Fruit fly (Drosophila melanogaster) whole organism, embryonic: ENCODE data around the gene CG15306.

Experiments used
- Asciz ChIP-seq: fragments of 200-800 bp; sonication (Bioruptor generic); optimal IDR thresholded peaks from 2 replicates; lab custom pipeline; 2017; ENCODE audit warnings: missing biosample characterization, mild to moderate bottlenecking, missing genetic modification characterization, missing genetic modification reagents
- CG1024 ChIP-seq: fragments of 200-800 bp; sonication (Bioruptor generic); IDR thresholded peaks from 2 replicates; pipeline ENCODE4 v1.3.6; 2022; ENCODE audit warnings: missing biosample characterization, missing genetic modification characterization
- CG10543 ChIP-seq: fragments of 200-800 bp; sonication (Bioruptor generic); optimal IDR thresholded peaks from 3 replicates; lab custom pipeline; 2017; ENCODE audit warnings: missing biosample characterization, mild to moderate bottlenecking, missing genetic modification characterization, moderate library complexity
- CG11560 ChIP-seq: fragments of 200-800 bp; sonication (Bioruptor generic); IDR thresholded peaks from 3 replicates; pipeline ENCODE4 v1.3.6; 2022; ENCODE audit warnings: missing biosample characterization, missing genetic modification characterization
- CG15514 ChIP-seq: fragments of 200-800 bp; sonication (Bioruptor generic); optimal IDR thresholded peaks from 3 replicates; lab custom pipeline; 2017; ENCODE audit warnings: missing biosample characterization, missing genetic modification characterization, mild to moderate bottlenecking, moderate library complexity, missing genetic modification reagents
- CG16813 ChIP-seq: fragments of 200-800 bp; sonication (Bioruptor generic); IDR thresholded peaks from 3 replicates; pipeline ENCODE4 v1.3.6; 2022; ENCODE audit warnings: missing biosample characterization, missing genetic modification characterization; ENCODE audit not compliant: partially characterized antibody
- CG17361 ChIP-seq: fragments of 200-800 bp; sonication (Bioruptor generic); IDR thresholded peaks from 3 replicates; pipeline ENCODE4 v1.3.6; 2022; ENCODE audit warnings: missing biosample characterization, missing genetic modification characterization
- CG18599 ChIP-seq: fragments of 200-800 bp; sonication (Bioruptor generic); optimal IDR thresholded peaks from 3 replicates; lab custom pipeline; 2017; ENCODE audit warnings: missing biosample characterization, missing genetic modification characterization, mild to moderate bottlenecking, moderate library complexity, missing genetic modification reagents
- CG30431 ChIP-seq: fragments of 200-800 bp; sonication (Bioruptor generic); optimal IDR thresholded peaks from 2 replicates; lab custom pipeline; 2017; ENCODE audit warnings: missing biosample characterization, missing genetic modification characterization
- CG32772 ChIP-seq: fragments of 200-800 bp; sonication (Bioruptor generic); IDR thresholded peaks from 2 replicates; pipeline ENCODE4 v1.3.6; 2022; ENCODE audit warnings: missing biosample characterization, missing genetic modification characterization
- CG33213 ChIP-seq: fragments of 200-800 bp; sonication (Bioruptor generic); optimal IDR thresholded peaks from 3 replicates; lab custom pipeline; 2016; ENCODE audit warnings: missing biosample characterization, missing genetic modification characterization
- CG6854 ChIP-seq: fragments of 200-800 bp; sonication (Bioruptor generic); optimal IDR thresholded peaks from 3 replicates; lab custom pipeline; 2017; ENCODE audit warnings: missing biosample characterization, mild to moderate bottlenecking, missing genetic modification characterization
- CG7963 ChIP-seq: fragments of 200-800 bp; sonication (Bioruptor generic); IDR thresholded peaks from 3 replicates; pipeline ENCODE4 v1.3.6; 2022; ENCODE audit warnings: missing biosample characterization, missing genetic modification characterization; ENCODE audit not compliant: partially characterized antibody
- CG8290 ChIP-seq, 3 experiments: fragments of 200-800 bp; sonication (Bioruptor generic); optimal IDR thresholded peaks; 2 replicates each; lab custom pipeline; 2016 to 2019; ENCODE audit warnings: missing biosample characterization in 3 of 3, missing genetic modification characterization in 3 of 3, mild to moderate bottlenecking in 2 of 3, moderate library complexity in 1 of 3
- CG9609 ChIP-seq: fragments of 200-800 bp; sonication (Bioruptor generic); optimal IDR thresholded peaks from 3 replicates; lab custom pipeline; 2016; ENCODE audit warnings: missing biosample characterization, missing genetic modification characterization
- CG9797 ChIP-seq: fragments of 200-800 bp; sonication (Bioruptor generic); optimal IDR thresholded peaks from 3 replicates; lab custom pipeline; 2018; ENCODE audit warnings: missing biosample characterization, mild to moderate bottlenecking, missing genetic modification characterization
- Deaf1 ChIP-seq: fragments of 200-800 bp; optimal IDR thresholded peaks from 3 replicates; lab custom pipeline; 2019; ENCODE audit warnings: missing biosample characterization, mild to moderate bottlenecking, missing genetic modification characterization, moderate library complexity
- Dek ChIP-seq: fragments of 200-800 bp; sonication (Bioruptor generic); optimal IDR thresholded peaks from 3 replicates; lab custom pipeline; 2019; ENCODE audit warnings: missing biosample characterization, mild to moderate bottlenecking, missing genetic modification characterization, moderate library complexity
- E2f2 ChIP-seq: fragments of 200-800 bp; sonication (Bioruptor generic); IDR thresholded peaks from 2 replicates; pipeline ENCODE4 v1.3.6; 2022; ENCODE audit warnings: missing biosample characterization, missing genetic modification characterization
- Elba2 ChIP-seq: fragments of 200-800 bp; sonication (Bioruptor generic); optimal IDR thresholded peaks from 3 replicates; lab custom pipeline; 2016; ENCODE audit warnings: missing biosample characterization, missing genetic modification characterization
- Ets97D ChIP-seq: fragments of 200-800 bp; sonication (Bioruptor generic); optimal IDR thresholded peaks from 3 replicates; lab custom pipeline; 2016; ENCODE audit warnings: missing biosample characterization, missing genetic modification characterization
- Fer1 ChIP-seq: fragments of 200-800 bp; sonication (Bioruptor generic); optimal IDR thresholded peaks from 2 replicates; lab custom pipeline; 2017; ENCODE audit warnings: missing biosample characterization, mild to moderate bottlenecking, missing genetic modification characterization
- Fer2 ChIP-seq: fragments of 200-800 bp; sonication (Bioruptor generic); optimal IDR thresholded peaks from 2 replicates; lab custom pipeline; 2018; ENCODE audit warnings: missing biosample characterization, mild to moderate bottlenecking, missing genetic modification characterization, moderate library complexity
- HHEX ChIP-seq: fragments of 200-800 bp; sonication (Bioruptor generic); optimal IDR thresholded peaks from 3 replicates; lab custom pipeline; 2017; ENCODE audit warnings: missing biosample characterization, mild to moderate bottlenecking, missing genetic modification characterization, missing genetic modification reagents
- Lhr ChIP-seq: fragments of 200-800 bp; sonication (Bioruptor generic); optimal IDR thresholded peaks from 3 replicates; lab custom pipeline; 2017; ENCODE audit warnings: mild to moderate bottlenecking, missing biosample characterization, missing genetic modification reagents, missing genetic modification characterization
- Med ChIP-seq: fragments of 200-800 bp; sonication (Bioruptor generic); peaks from one replicate; lab custom pipeline; 2016; ENCODE audit warnings: missing biosample characterization, missing genetic modification characterization, mild to moderate bottlenecking, inconsistent platforms, moderate library complexity
- Ravus ChIP-seq: fragments of 200-800 bp; sonication (Bioruptor generic); IDR thresholded peaks from 2 replicates; pipeline ENCODE4 v1.3.6; 2022; ENCODE audit warnings: missing biosample characterization, missing genetic modification characterization
- Rfx ChIP-seq: fragments of 200-800 bp; sonication (Bioruptor generic); IDR thresholded peaks from 2 replicates; pipeline ENCODE4 v1.3.6; 2022; ENCODE audit warnings: missing biosample characterization, missing genetic modification characterization
- Sox102F ChIP-seq: fragments of 200-800 bp; sonication (Bioruptor generic); optimal IDR thresholded peaks from 2 replicates; lab custom pipeline; 2018; ENCODE audit warnings: missing biosample characterization, mild to moderate bottlenecking, missing genetic modification characterization, moderate library complexity
- ac ChIP-seq: fragments of 200-800 bp; sonication (Bioruptor generic); optimal IDR thresholded peaks from 3 replicates; lab custom pipeline; 2017; ENCODE audit warnings: missing biosample characterization, mild to moderate bottlenecking, missing genetic modification characterization
- amos ChIP-seq: fragments of 200-800 bp; sonication (Bioruptor generic); IDR thresholded peaks from 2 replicates; pipeline ENCODE4 v1.3.6; 2022; ENCODE audit warnings: missing biosample characterization, missing genetic modification characterization; ENCODE audit not compliant: partially characterized antibody
- ato ChIP-seq: fragments of 200-800 bp; sonication (Bioruptor generic); IDR thresholded peaks from 2 replicates; pipeline ENCODE4 v1.3.6; 2022; ENCODE audit warnings: missing biosample characterization, missing genetic modification characterization; ENCODE audit not compliant: partially characterized antibody
- caup ChIP-seq: fragments of 200-800 bp; sonication (Bioruptor generic); optimal IDR thresholded peaks from 3 replicates; lab custom pipeline; 2017; ENCODE audit warnings: missing biosample characterization, mild to moderate bottlenecking, missing genetic modification characterization, moderate library complexity; ENCODE audit not compliant: severe bottlenecking
- exex ChIP-seq: fragments of 200-800 bp; sonication (Bioruptor generic); optimal IDR thresholded peaks from 4 replicates; lab custom pipeline; 2018; ENCODE audit warnings: missing biosample characterization, mild to moderate bottlenecking, missing genetic modification characterization, moderate library complexity
- fru ChIP-seq: fragments of >200 bp; optimal IDR thresholded peaks from 2 replicates; lab custom pipeline; 2017
- gcm ChIP-seq: fragments of 200-800 bp; sonication (Bioruptor generic); optimal IDR thresholded peaks from 2 replicates; lab custom pipeline; 2019; ENCODE audit warnings: missing biosample characterization, mild to moderate bottlenecking, missing genetic modification characterization, moderate library complexity
- hbn ChIP-seq: fragments of 200-800 bp; sonication (Bioruptor generic); IDR thresholded peaks from 2 replicates; pipeline ENCODE4 v1.3.6; 2022; ENCODE audit warnings: missing biosample characterization, missing genetic modification characterization; ENCODE audit not compliant: partially characterized antibody
- jumu ChIP-seq: fragments of 200-800 bp; sonication (Bioruptor generic); optimal IDR thresholded peaks from 3 replicates; lab custom pipeline; 2016; ENCODE audit warnings: missing biosample characterization, missing genetic modification characterization
- ken ChIP-seq: fragments of 200-800 bp; sonication (Bioruptor generic); IDR thresholded peaks from 3 replicates; pipeline ENCODE4 v1.3.6; 2022; ENCODE audit warnings: missing biosample characterization, missing genetic modification characterization
- nerfin-1 ChIP-seq: fragments of 200-800 bp; sonication (Bioruptor generic); optimal IDR thresholded peaks from 3 replicates; lab custom pipeline; 2019; ENCODE audit warnings: missing biosample characterization, mild to moderate bottlenecking, missing genetic modification characterization, moderate library complexity
- nom ChIP-seq: fragments of 200-800 bp; sonication (Bioruptor generic); optimal IDR thresholded peaks from 2 replicates; lab custom pipeline; 2017; ENCODE audit warnings: missing biosample characterization, missing genetic modification characterization, mild to moderate bottlenecking, moderate library complexity, missing genetic modification reagents
- pzg ChIP-seq: fragments of 200-800 bp; sonication (Bioruptor generic); optimal IDR thresholded peaks from 3 replicates; lab custom pipeline; 2018; ENCODE audit warnings: missing biosample characterization, mild to moderate bottlenecking, missing genetic modification characterization, moderate library complexity
- sd ChIP-seq: fragments of 200-800 bp; sonication (Bioruptor generic); optimal IDR thresholded peaks from 3 replicates; lab custom pipeline; 2018; ENCODE audit warnings: missing biosample characterization, mild to moderate bottlenecking, missing genetic modification characterization, moderate library complexity
- sens ChIP-seq: fragments of 200-800 bp; sonication (Bioruptor generic); peaks from one replicate; lab custom pipeline; 2016; ENCODE audit warnings: missing biosample characterization, missing genetic modification characterization
- sqz ChIP-seq: fragments of 200-800 bp; sonication (Bioruptor generic); optimal IDR thresholded peaks from 3 replicates; lab custom pipeline; 2018; ENCODE audit warnings: missing biosample characterization, mild to moderate bottlenecking, missing genetic modification characterization
- trem ChIP-seq: fragments of 200-800 bp; optimal IDR thresholded peaks from 3 replicates; lab custom pipeline; 2019; ENCODE audit warnings: missing biosample characterization, mild to moderate bottlenecking, missing genetic modification characterization, moderate library complexity
- unpg ChIP-seq: fragments of 200-800 bp; sonication (Bioruptor generic); optimal IDR thresholded peaks from 3 replicates; lab custom pipeline; 2018; ENCODE audit warnings: missing biosample characterization, mild to moderate bottlenecking, missing genetic modification characterization, moderate library complexity
- zen2 ChIP-seq: fragments of 200-800 bp; sonication (Bioruptor generic); IDR thresholded peaks from 3 replicates; pipeline ENCODE4 v1.3.6; 2022; ENCODE audit warnings: missing biosample characterization, missing genetic modification characterization; ENCODE audit not compliant: partially characterized antibody

The CG15306 gene

dm6 chrX:10365748-10366415, 34.3 kb upstream of the CG15306 start (continued):
- peak; percentile 15 for TF ChIP-seq caup (GFP tag; lab: Kevin White, UChicago)
- TF ChIP-seq CG8290 (GFP tag; optimal IDR thresholded peaks at IDR 0.05; lab: Kevin White, UChicago), result no peak
- TF ChIP-seq CG8290 (tag; optimal IDR thresholded peaks at IDR 0.05; lab: Kevin White, UChicago), result peak in 1 of 2 experiments; percentile 78
- peak; percentile 79 for TF ChIP-seq pzg
- TF ChIP-seq E2f2 (GFP tag; lab: Robert Waterston, UW), result peak; percentile 77
- TF ChIP-seq Deaf1, result peak; percentile 34
- TF ChIP-seq CG1024 (GFP tag; lab: Robert Waterston, UW), result no peak
- TF ChIP-seq Ravus (GFP tag; lab: Robert Waterston, UW), result no peak
- peak; percentile 87 for TF ChIP-seq zen2 (GFP tag; lab: Robert Waterston, UW)
- no peak for TF ChIP-seq CG9609 (GFP tag; lab: Kevin White, UChicago)
- TF ChIP-seq CG6854, result peak; percentile 31
- TF ChIP-seq Elba2 (GFP tag; lab: Kevin White, UChicago), result peak; percentile 17
- TF ChIP-seq CG32772 (GFP tag; lab: Robert Waterston, UW), result no peak
- TF ChIP-seq nom (GFP tag; lab: Kevin White, UChicago), result peak; percentile 56
- TF ChIP-seq nerfin-1 (tag; lab: Kevin White, UChicago), result peak; percentile 55
- TF ChIP-seq CG16813 (GFP tag; lab: Robert Waterston, UW), result peak; percentile 94
- TF ChIP-seq exex (tag; lab: Kevin White, UChicago), result peak; percentile 17
- TF ChIP-seq Fer2, result no peak
- TF ChIP-seq CG15514 (GFP tag; lab: Kevin White, UChicago), result peak; percentile 46
- TF ChIP-seq CG9797 (GFP tag; lab: Kevin White, UChicago), result peak; percentile 38
- peak; percentile 19; the same call in 1 of the 3 replicates for TF ChIP-seq ken (GFP tag; lab: Robert Waterston, UW)
- peak; percentile 96 for TF ChIP-seq CG7963 (GFP tag; lab: Robert Waterston, UW)
- no peak for TF ChIP-seq CG30431 (GFP tag; lab: Kevin White, UChicago)
- peak; percentile 42 for TF ChIP-seq HHEX (GFP tag; lab: Kevin White, UChicago)
- peak; percentile 97 for TF ChIP-seq CG11560 (tag; lab: Robert Waterston, UW)
- peak; percentile 16 for TF ChIP-seq Asciz (GFP tag; lab: Kevin White, UChicago)
- peak; percentile 69 for TF ChIP-seq CG10543
- peak; percentile 31 for TF ChIP-seq Ets97D (GFP tag; lab: Kevin White, UChicago)
- TF ChIP-seq amos (GFP tag; lab: Robert Waterston, UW), result peak; percentile 90
- TF ChIP-seq CG33213 (GFP tag; lab: Kevin White, UChicago), result peak; percentile 28
- no peak for TF ChIP-seq CG18599
- TF ChIP-seq Med (GFP tag; lab: Kevin White, UChicago), result peak; percentile 71
- TF ChIP-seq Dek, result no peak
- TF ChIP-seq jumu (GFP tag; lab: Kevin White, UChicago), result no peak
- peak; percentile 27 for TF ChIP-seq trem
- peak; percentile 97 for TF ChIP-seq ato (GFP tag; lab: Robert Waterston, UW)
- peak; percentile 28 for TF ChIP-seq sqz (GFP tag; lab: Kevin White, UChicago)
- TF ChIP-seq Sox102F (GFP tag; lab: Kevin White, UChicago), result no peak
- TF ChIP-seq CG17361 (GFP tag; lab: Robert Waterston, UW), result peak; percentile 21; the same call in 1 of the 3 replicates
- peak; percentile 62 for TF ChIP-seq Fer1 (GFP tag; lab: Kevin White, UChicago)
- TF ChIP-seq ac (GFP tag; lab: Kevin White, UChicago), result peak; percentile 6
- TF ChIP-seq hbn (GFP tag; lab: Robert Waterston, UW), result peak; percentile 91
- no peak for TF ChIP-seq fru (lab: Kevin White, UChicago)
- TF ChIP-seq unpg (GFP tag; lab: Kevin White, UChicago), result peak; percentile 1
- peak; percentile 10 for TF ChIP-seq gcm (GFP tag; lab: Kevin White, UChicago)
- TF ChIP-seq Lhr (GFP tag; lab: Kevin White, UChicago), result peak; percentile 44
- 0 out of 2 replicates have a peak, but pooled peaks have one; percentile 21 for TF ChIP-seq Rfx
- peak; percentile 82 for TF ChIP-seq sd
- peak; percentile 82 for TF ChIP-seq sens (GFP tag; lab: Kevin White, UChicago)
